Worm (Caenorhabditis elegans) whole organism, young adult: Measurements from ENCODE around the gene T22B2.2.

ENCODE experiments used
- B0019.2 ChIP-seq: fragments of 200-800 bp; sonication (Bioruptor generic); conservative IDR thresholded peaks from 2 replicates; pipeline ENCODE4 v1.3.6; 2022; ENCODE audit warnings: missing genetic modification reagents, missing genetic modification characterization, missing compliant biosample characterization
- B0035.1 ChIP-seq: sonication (generic microtip); optimal IDR thresholded peaks from 2 replicates; lab custom pipeline; 2016; ENCODE audit warnings: missing genetic modification characterization, mild to moderate bottlenecking, missing compliant biosample characterization, missing genotype, missing genetic modification reagents
- C06A6.2 ChIP-seq: fragments of 200-800 bp; sonication (Bioruptor generic); conservative IDR thresholded peaks from 2 replicates; pipeline ENCODE4 v1.3.6; 2022; ENCODE audit warnings: missing genetic modification characterization, missing compliant biosample characterization
- D2030.7 ChIP-seq: fragments of 200-800 bp; sonication (Bioruptor generic); IDR thresholded peaks from 2 replicates; pipeline ENCODE4 v1.3.6; 2022; ENCODE audit warnings: missing genetic modification reagents, missing genetic modification characterization, missing compliant biosample characterization
- F23B12.7 ChIP-seq: sonication (generic microtip); optimal IDR thresholded peaks from 2 replicates; lab custom pipeline; 2017; ENCODE audit warnings: missing genetic modification characterization, mild to moderate bottlenecking, missing compliant biosample characterization, antibody characterized with exemption, moderate library complexity; ENCODE audit not compliant: insufficient read depth
- F52B5.7 ChIP-seq: sonication (generic microtip); optimal IDR thresholded peaks from 2 replicates; lab custom pipeline; 2016; ENCODE audit warnings: mild to moderate bottlenecking, missing genetic modification characterization, missing compliant biosample characterization
- F55B11.4 ChIP-seq: sonication (generic microtip); optimal IDR thresholded peaks from 2 replicates; lab custom pipeline; 2016; ENCODE audit warnings: missing compliant biosample characterization, missing genetic modification characterization, borderline replicate concordance; ENCODE audit not compliant: insufficient read depth
- F57A8.1 ChIP-seq: fragments of 200-800 bp; sonication (Bioruptor generic); optimal IDR thresholded peaks from 2 replicates; lab custom pipeline; 2018; ENCODE audit warnings: mild to moderate bottlenecking, missing genetic modification characterization, moderate library complexity, missing compliant biosample characterization
- K11D2.4 ChIP-seq: fragments of 200-800 bp; sonication (Bioruptor generic); IDR thresholded peaks from 2 replicates; pipeline ENCODE4 v1.3.6; 2022; ENCODE audit warnings: missing genetic modification reagents, missing genetic modification characterization, missing compliant biosample characterization
- Y53G8AR.9 ChIP-seq: fragments of 200-800 bp; sonication (Bioruptor generic); conservative IDR thresholded peaks from 2 replicates; pipeline ENCODE4 v1.3.6; 2022; ENCODE audit warnings: missing genetic modification reagents, missing genetic modification characterization, missing compliant biosample characterization
- attf-6 ChIP-seq: fragments of 200-800 bp; sonication (Bioruptor generic); IDR thresholded peaks from 2 replicates; pipeline ENCODE4 v1.3.6; 2022; ENCODE audit warnings: missing genetic modification reagents, missing genetic modification characterization, missing compliant biosample characterization
- bed-1 ChIP-seq: fragments of 200-800 bp; sonication (Bioruptor generic); IDR thresholded peaks from 2 replicates; pipeline ENCODE4 v1.3.6; 2022; ENCODE audit warnings: missing genetic modification reagents, missing genetic modification characterization, missing compliant biosample characterization
- bed-2 ChIP-seq: fragments of 200-800 bp; sonication (Bioruptor generic); IDR thresholded peaks from 2 replicates; pipeline ENCODE4 v1.3.6; 2022; ENCODE audit warnings: missing genetic modification reagents, missing genetic modification characterization, missing compliant biosample characterization
- ceh-27 ChIP-seq: fragments of 200-800 bp; sonication (Bioruptor generic); optimal IDR thresholded peaks from 2 replicates; lab custom pipeline; 2018; ENCODE audit warnings: mild to moderate bottlenecking, missing genetic modification characterization, moderate library complexity, missing compliant biosample characterization
- ceh-40 ChIP-seq: fragments of 200-800 bp; sonication (Bioruptor generic); IDR thresholded peaks from 2 replicates; pipeline ENCODE4 v1.3.6; 2022; ENCODE audit warnings: missing genetic modification characterization, missing compliant biosample characterization
- ceh-79 ChIP-seq: sonication (generic microtip); optimal IDR thresholded peaks from 2 replicates; lab custom pipeline; 2017; ENCODE audit warnings: mild to moderate bottlenecking, missing genetic modification characterization, missing compliant biosample characterization
- ceh-91 ChIP-seq: fragments of 200-800 bp; sonication (Bioruptor generic); IDR thresholded peaks from 2 replicates; pipeline ENCODE4 v1.3.6; 2022; ENCODE audit warnings: missing genetic modification reagents, missing genetic modification characterization, missing compliant biosample characterization
- die-1 ChIP-seq: sonication (generic microtip); optimal IDR thresholded peaks from 2 replicates; lab custom pipeline; 2016; ENCODE audit warnings: missing genotype, mild to moderate bottlenecking, missing genetic modification characterization, missing compliant biosample characterization
- dpl-1 ChIP-seq: fragments of 150-350 bp; optimal IDR thresholded peaks from 2 replicates; lab custom pipeline; 2014; ENCODE audit warnings: missing biosample characterization, missing genetic modification reagents, missing genetic modification characterization
- efl-1 ChIP-seq: fragments of 150-350 bp; optimal IDR thresholded peaks from 2 replicates; lab custom pipeline; 2014; ENCODE audit warnings: missing biosample characterization, missing genetic modification reagents, missing genetic modification characterization
- egl-44 ChIP-seq: fragments of 200-800 bp; sonication (Bioruptor generic); IDR thresholded peaks from 2 replicates; pipeline ENCODE4 v1.3.6; 2022; ENCODE audit warnings: missing genetic modification reagents, missing genetic modification characterization, missing compliant biosample characterization
- egrh-3 ChIP-seq: fragments of 200-800 bp; sonication (Bioruptor generic); IDR thresholded peaks from 2 replicates; pipeline ENCODE4 v1.3.6; 2022; ENCODE audit warnings: missing genetic modification reagents, missing genetic modification characterization, missing compliant biosample characterization
- hmg-20 ChIP-seq: fragments of 200-800 bp; sonication (Bioruptor generic); IDR thresholded peaks from 2 replicates; pipeline ENCODE4 v1.3.6; 2022; ENCODE audit warnings: missing genetic modification reagents, missing genetic modification characterization, missing compliant biosample characterization
- lsl-1 ChIP-seq: fragments of 200-800 bp; sonication (Bioruptor generic); optimal IDR thresholded peaks from 2 replicates; lab custom pipeline; 2018; ENCODE audit warnings: mild to moderate bottlenecking, missing genetic modification characterization, moderate library complexity, missing compliant biosample characterization
- lsy-27 ChIP-seq: sonication (generic microtip); optimal IDR thresholded peaks from 2 replicates; lab custom pipeline; 2017; ENCODE audit warnings: missing genetic modification characterization, mild to moderate bottlenecking, missing compliant biosample characterization, antibody characterized with exemption, missing genotype, borderline replicate concordance; ENCODE audit not compliant: insufficient read depth
- madf-10 ChIP-seq: sonication (generic microtip); optimal IDR thresholded peaks from 2 replicates; lab custom pipeline; 2016; ENCODE audit warnings: mild to moderate bottlenecking, missing genetic modification characterization, missing compliant biosample characterization
- madf-3 ChIP-seq: fragments of 200-800 bp; sonication (Bioruptor generic); IDR thresholded peaks from 2 replicates; pipeline ENCODE4 v1.3.6; 2022; ENCODE audit warnings: missing genetic modification reagents, missing genetic modification characterization, missing compliant biosample characterization
- madf-8 ChIP-seq: fragments of 200-800 bp; sonication (Bioruptor generic); conservative IDR thresholded peaks from 2 replicates; pipeline ENCODE4 v1.3.6; 2022; ENCODE audit warnings: missing genetic modification reagents, missing genetic modification characterization, missing compliant biosample characterization
- mcd-1 ChIP-seq: fragments of 200-800 bp; sonication (Bioruptor generic); IDR thresholded peaks from 2 replicates; pipeline ENCODE4 v1.3.6; 2022; ENCODE audit warnings: missing genetic modification reagents, missing genetic modification characterization, missing compliant biosample characterization
- mes-4 ChIP-seq: sonication (generic microtip); optimal IDR thresholded peaks from 2 replicates; lab custom pipeline; 2016; ENCODE audit warnings: missing genotype, missing genetic modification characterization, missing compliant biosample characterization
- nfya-1 ChIP-seq: sonication (generic microtip); optimal IDR thresholded peaks from 2 replicates; lab custom pipeline; 2017; ENCODE audit warnings: antibody characterized with exemption, missing compliant biosample characterization, missing genetic modification characterization, borderline replicate concordance; ENCODE audit not compliant: insufficient read depth
- nhr-179 ChIP-seq: sonication (generic microtip); optimal IDR thresholded peaks from 2 replicates; lab custom pipeline; 2016; ENCODE audit warnings: mild to moderate bottlenecking, missing genetic modification characterization, missing compliant biosample characterization
- nhr-80 ChIP-seq: sonication (generic microtip); optimal IDR thresholded peaks from 2 replicates; lab custom pipeline; 2016; ENCODE audit warnings: missing genetic modification characterization, missing compliant biosample characterization
- pbrm-1 ChIP-seq: fragments of 200-800 bp; sonication (Bioruptor generic); IDR thresholded peaks from 2 replicates; pipeline ENCODE4 v1.3.6; 2022; ENCODE audit warnings: missing genetic modification reagents, missing genetic modification characterization, missing compliant biosample characterization
- pha-4 ChIP-seq: fragments of 150-350 bp; sonication (generic microtip); optimal IDR thresholded peaks from 2 replicates; lab custom pipeline; 2014; ENCODE audit warnings: missing biosample characterization, missing genetic modification reagents, missing genetic modification characterization
- rcor-1 ChIP-seq: fragments of 200-800 bp; sonication (Bioruptor generic); IDR thresholded peaks from 2 replicates; pipeline ENCODE4 v1.3.6; 2022; ENCODE audit warnings: missing genetic modification reagents, missing genetic modification characterization, missing compliant biosample characterization
- rpc-1 ChIP-seq, 2 experiments: fragments of 150-350 bp in 1 of 2; sonication (generic microtip) in 1 of 2; optimal IDR thresholded peaks; 2 replicates each; lab custom pipeline; 2014 to 2018; ENCODE audit warnings: missing biosample characterization in 1 of 2, missing genetic modification characterization in 1 of 2, missing genetic modification reagents in 1 of 2, missing genotype in 1 of 2
- somi-1 ChIP-seq: fragments of 200-800 bp; sonication (Bioruptor generic); optimal IDR thresholded peaks from 2 replicates; lab custom pipeline; 2018; ENCODE audit warnings: mild to moderate bottlenecking, missing genetic modification characterization, missing compliant biosample characterization
- sptf-2 ChIP-seq: fragments of 200-800 bp; sonication (Bioruptor generic); optimal IDR thresholded peaks from 2 replicates; lab custom pipeline; 2018; ENCODE audit warnings: mild to moderate bottlenecking, missing genetic modification characterization, missing compliant biosample characterization
- tbp1 ChIP-seq: fragments of 200-800 bp; sonication (Bioruptor generic); optimal IDR thresholded peaks from 2 replicates; lab custom pipeline; 2018; ENCODE audit warnings: mild to moderate bottlenecking, missing genetic modification characterization, missing compliant biosample characterization
- tbx-9 ChIP-seq: sonication (generic microtip); optimal IDR thresholded peaks from 2 replicates; lab custom pipeline; 2016; ENCODE audit warnings: borderline replicate concordance, missing genetic modification characterization, inconsistent platforms, missing compliant biosample characterization
- tlf-1 ChIP-seq: fragments of 200-800 bp; sonication (Bioruptor generic); optimal IDR thresholded peaks from 2 replicates; lab custom pipeline; 2018; ENCODE audit warnings: mild to moderate bottlenecking, missing genetic modification characterization, missing compliant biosample characterization
- zfh-2 ChIP-seq: fragments of 200-800 bp; sonication (Bioruptor generic); conservative IDR thresholded peaks from 2 replicates; pipeline ENCODE4 v1.3.6; 2022; ENCODE audit warnings: missing genetic modification reagents, missing genetic modification characterization, missing compliant biosample characterization
- ztf-22 ChIP-seq: fragments of 200-800 bp; sonication (Bioruptor generic); optimal IDR thresholded peaks from 2 replicates; lab custom pipeline; 2018; ENCODE audit warnings: mild to moderate bottlenecking, missing genetic modification characterization, moderate library complexity, missing compliant biosample characterization
- ztf-26 ChIP-seq: sonication (generic microtip); optimal IDR thresholded peaks from 2 replicates; lab custom pipeline; 2017; ENCODE audit warnings: missing genetic modification characterization, missing compliant biosample characterization
- ztf-3 ChIP-seq: fragments of 200-800 bp; sonication (Bioruptor generic); optimal IDR thresholded peaks from 2 replicates; lab custom pipeline; 2018; ENCODE audit warnings: mild to moderate bottlenecking, missing genetic modification characterization, missing compliant biosample characterization

The T22B2.2 gene

ce11 chrX:3919689-3920088 is 512 bp upstream of the T22B2.2 start:
- no peak for TF ChIP-seq ztf-22
- TF ChIP-seq madf-3 (GFP tag; lab: Robert Waterston, UW) = no peak
- TF ChIP-seq B0019.2 = no peak
- TF ChIP-seq zfh-2 (GFP tag; lab: Robert Waterston, UW) = no peak
- TF ChIP-seq, all 124 proteins: peak for 0

ce11 chrX:3920747-3921146 is 546 bp downstream of the T22B2.2 start:
- TF ChIP-seq egl-44 (GFP tag; lab: Robert Waterston, UW) = no peak
- TF ChIP-seq Y53G8AR.9 = no peak
- TF ChIP-seq ceh-27 (GFP tag; lab: Kevin White, UChicago) = no peak
- no peak for TF ChIP-seq ceh-91
- TF ChIP-seq bed-2 (GFP tag; lab: Robert Waterston, UW) = no peak
- TF ChIP-seq madf-8 (GFP tag; lab: Robert Waterston, UW) = no peak
- TF ChIP-seq madf-10 = no peak
- no peak for TF ChIP-seq tbp1 (GFP tag; lab: Kevin White, UChicago)
- no peak for TF ChIP-seq attf-6 (GFP tag; lab: Robert Waterston, UW)
- no peak for TF ChIP-seq ztf-26 (tag; lab: Kevin White, UChicago)
- no peak for TF ChIP-seq tlf-1 (GFP tag; lab: Kevin White, UChicago)
- no peak for TF ChIP-seq hmg-20 (GFP tag; lab: Robert Waterston, UW)
- TF ChIP-seq pbrm-1 (GFP tag; lab: Robert Waterston, UW) = no peak

ce11 chrX:3925776-3926175 is 5.6 kb downstream of the T22B2.2 start, which contains the start of gene T22B2.1:
TSS of gene T22B2.1 (plus strand) at chrX:3926076.
- no peak for TF ChIP-seq ceh-40 (GFP tag; lab: Robert Waterston, UW)
- no peak for TF ChIP-seq F55B11.4
- TF ChIP-seq rpc-1 (optimal IDR thresholded peaks at IDR 0.05; lab: Kevin White, UChicago) = no peak
- TF ChIP-seq rpc-1 (tag; optimal IDR thresholded peaks at IDR 0.05; lab: Kevin White, UChicago) = no peak
- no peak for TF ChIP-seq bed-1
- no peak for TF ChIP-seq pha-4 (tag; lab: Kevin White, UChicago)
- TF ChIP-seq C06A6.2 (GFP tag; lab: Robert Waterston, UW) = no peak
- TF ChIP-seq nfya-1 (tag; lab: Kevin White, UChicago) = no peak
- no peak for TF ChIP-seq K11D2.4 (GFP tag; lab: Robert Waterston, UW)
- no peak for TF ChIP-seq egrh-3 (GFP tag; lab: Robert Waterston, UW)
- no peak for TF ChIP-seq tbx-9 (tag; lab: Kevin White, UChicago)
- no peak for TF ChIP-seq efl-1 (GFP tag; lab: Kevin White, UChicago)
- no peak for TF ChIP-seq mes-4
- no peak for TF ChIP-seq dpl-1 (GFP tag; lab: Kevin White, UChicago)
- no peak for TF ChIP-seq rcor-1
- TF ChIP-seq tbp1 (GFP tag; lab: Kevin White, UChicago) = no peak
- TF ChIP-seq mcd-1 = no peak

ce11 chrX:3931350-3931749 is 11.1 kb downstream of the T22B2.2 start, which contains the start of gene adt-3:
TSS of gene adt-3 (plus strand) at chrX:3931650.
- TF ChIP-seq nhr-80 (tag; lab: Kevin White, UChicago) (no peak), B0035.1 (tag; lab: Kevin White, UChicago) (no peak), F57A8.1 (no peak), lsy-27 (no peak), D2030.7 (GFP tag; lab: Robert Waterston, UW) (no peak), K11D2.4 (GFP tag; lab: Robert Waterston, UW) (no peak), F23B12.7 (no peak), nhr-179 (tag; lab: Kevin White, UChicago) (no peak), lsl-1 (no peak), ceh-79 (tag; lab: Kevin White, UChicago) (no peak), sptf-2 (GFP tag; lab: Kevin White, UChicago) (no peak), tbp1 (GFP tag; lab: Kevin White, UChicago) (no peak), somi-1 (GFP tag; lab: Kevin White, UChicago) (no peak), F52B5.7 (tag; lab: Kevin White, UChicago) (no peak), ztf-3 (GFP tag; lab: Kevin White, UChicago) (no peak), die-1 (tag; lab: Kevin White, UChicago) (no peak)
